Fruit fly (Drosophila melanogaster) whole organism, embryonic: Measurements from ENCODE around the gene DNaseII.

Experiments used
- Adf1 ChIP-seq: fragments of 200-800 bp; sonication (Bioruptor generic); IDR thresholded peaks from 2 replicates; pipeline ENCODE4 v1.3.6; 2022; ENCODE audit warnings: missing biosample characterization, missing genetic modification characterization
- Atf3 ChIP-seq: fragments of 200-800 bp; sonication (Bioruptor generic); optimal IDR thresholded peaks from 3 replicates; lab custom pipeline; 2016; ENCODE audit warnings: missing biosample characterization, missing genetic modification characterization
- Blimp-1 ChIP-seq: fragments of 200-800 bp; sonication (Bioruptor generic); optimal IDR thresholded peaks from 3 replicates; lab custom pipeline; 2018; ENCODE audit warnings: missing biosample characterization, missing genetic modification characterization, mild to moderate bottlenecking, moderate library complexity, missing genetic modification reagents
- CG10267 ChIP-seq: fragments of 200-800 bp; sonication (Bioruptor generic); optimal IDR thresholded peaks from 2 replicates; lab custom pipeline; 2018; ENCODE audit warnings: missing biosample characterization, mild to moderate bottlenecking, missing genetic modification characterization, moderate library complexity
- CG10366 ChIP-seq: fragments of 200-800 bp; sonication (Bioruptor generic); IDR thresholded peaks from 2 replicates; pipeline ENCODE4 v1.3.6; 2022; ENCODE audit warnings: missing biosample characterization, missing genetic modification characterization
- CG10543 ChIP-seq: fragments of 200-800 bp; sonication (Bioruptor generic); optimal IDR thresholded peaks from 3 replicates; lab custom pipeline; 2017; ENCODE audit warnings: missing biosample characterization, mild to moderate bottlenecking, missing genetic modification characterization, moderate library complexity
- CG10959 ChIP-seq: fragments of 200-800 bp; sonication (Bioruptor generic); IDR thresholded peaks from 2 replicates; pipeline ENCODE4 v1.3.6; 2022; ENCODE audit warnings: missing biosample characterization, missing genetic modification characterization
- CG11085 ChIP-seq: fragments of 200-800 bp; sonication (Bioruptor generic); IDR thresholded peaks from 2 replicates; pipeline ENCODE4 v1.3.6; 2022; ENCODE audit warnings: missing biosample characterization, missing genetic modification characterization
- CG11398 ChIP-seq: fragments of 200-800 bp; sonication (Bioruptor generic); optimal IDR thresholded peaks from 2 replicates; lab custom pipeline; 2016; ENCODE audit warnings: missing biosample characterization, missing genetic modification characterization
- CG11456 ChIP-seq: fragments of 200-800 bp; sonication (Bioruptor generic); IDR thresholded peaks from 3 replicates; pipeline ENCODE4 v1.3.6; 2022; ENCODE audit warnings: missing biosample characterization, missing genetic modification characterization
- CG11560 ChIP-seq: fragments of 200-800 bp; sonication (Bioruptor generic); IDR thresholded peaks from 3 replicates; pipeline ENCODE4 v1.3.6; 2022; ENCODE audit warnings: missing biosample characterization, missing genetic modification characterization
- CG12219 ChIP-seq: fragments of 200-800 bp; sonication (Bioruptor generic); optimal IDR thresholded peaks from 3 replicates; lab custom pipeline; 2018; ENCODE audit warnings: missing biosample characterization, mild to moderate bottlenecking, missing genetic modification characterization
- CG17912 ChIP-seq: fragments of 200-800 bp; sonication (Bioruptor generic); optimal IDR thresholded peaks from 2 replicates; lab custom pipeline; 2018; ENCODE audit warnings: missing biosample characterization, mild to moderate bottlenecking, missing genetic modification characterization
- CG18476 ChIP-seq: fragments of 200-800 bp; sonication (Bioruptor generic); optimal IDR thresholded peaks from 2 replicates; lab custom pipeline; 2016; ENCODE audit warnings: missing biosample characterization, mild to moderate bottlenecking, missing genetic modification characterization
- CG4730 ChIP-seq: fragments of 200-800 bp; sonication (Bioruptor generic); IDR thresholded peaks from 2 replicates; pipeline ENCODE4 v1.3.6; 2022; ENCODE audit warnings: missing biosample characterization, missing genetic modification characterization
- CG6254 ChIP-seq: fragments of 200-800 bp; sonication (Bioruptor generic); optimal IDR thresholded peaks from 3 replicates; lab custom pipeline; 2017; ENCODE audit warnings: mild to moderate bottlenecking, missing biosample characterization, missing genetic modification reagents, missing genetic modification characterization
- CG6683 ChIP-seq: fragments of 200-800 bp; sonication (Bioruptor generic); optimal IDR thresholded peaks from 2 replicates; lab custom pipeline; 2017; ENCODE audit warnings: missing biosample characterization, mild to moderate bottlenecking, missing genetic modification characterization, missing genetic modification reagents
- CG6765 ChIP-seq: fragments of 200-800 bp; sonication (Bioruptor generic); optimal IDR thresholded peaks from 3 replicates; lab custom pipeline; 2017; ENCODE audit warnings: missing biosample characterization, mild to moderate bottlenecking, missing genetic modification characterization
- CG7556 ChIP-seq: fragments of 200-800 bp; sonication (Bioruptor generic); optimal IDR thresholded peaks from 2 replicates; lab custom pipeline; 2017; ENCODE audit warnings: missing biosample characterization, mild to moderate bottlenecking, missing genetic modification characterization
- CG7745 ChIP-seq: fragments of 200-800 bp; sonication (Bioruptor generic); optimal IDR thresholded peaks from 2 replicates; lab custom pipeline; 2018; ENCODE audit warnings: missing biosample characterization, mild to moderate bottlenecking, missing genetic modification characterization, moderate library complexity
- CG8478 ChIP-seq: fragments of >200 bp; optimal IDR thresholded peaks from 2 replicates; lab custom pipeline; 2018
- CG9215 ChIP-seq: fragments of 200-800 bp; sonication (Bioruptor generic); IDR thresholded peaks from 2 replicates; pipeline ENCODE4 v1.3.6; 2022; ENCODE audit warnings: missing biosample characterization, missing genetic modification characterization
- Dref ChIP-seq: fragments of 200-800 bp; sonication (Bioruptor generic); IDR thresholded peaks from 2 replicates; pipeline ENCODE4 v1.3.6; 2022; ENCODE audit warnings: missing biosample characterization, missing genetic modification characterization
- Drgx ChIP-seq: fragments of 200-800 bp; sonication (Bioruptor generic); IDR thresholded peaks from 2 replicates; pipeline ENCODE4 v1.3.6; 2022; ENCODE audit warnings: missing biosample characterization, missing genetic modification characterization
- ERR ChIP-seq: fragments of 200-800 bp; sonication (Bioruptor generic); optimal IDR thresholded peaks from 2 replicates; lab custom pipeline; 2016; ENCODE audit warnings: missing biosample characterization, missing genetic modification characterization
- Fer1 ChIP-seq: fragments of 200-800 bp; sonication (Bioruptor generic); optimal IDR thresholded peaks from 2 replicates; lab custom pipeline; 2017; ENCODE audit warnings: missing biosample characterization, mild to moderate bottlenecking, missing genetic modification characterization
- HLH4C ChIP-seq: fragments of 200-800 bp; sonication (Bioruptor generic); IDR thresholded peaks from 3 replicates; pipeline ENCODE4 v1.3.6; 2022; ENCODE audit warnings: missing biosample characterization, missing genetic modification characterization; ENCODE audit not compliant: partially characterized antibody
- Lim3 ChIP-seq: fragments of 200-800 bp; sonication (Bioruptor generic); IDR thresholded peaks from 2 replicates; pipeline ENCODE4 v1.3.6; 2022; ENCODE audit warnings: missing biosample characterization, missing genetic modification characterization
- Mrtf ChIP-seq: fragments of 200-800 bp; sonication (Bioruptor generic); IDR thresholded peaks from 3 replicates; pipeline ENCODE4 v1.3.6; 2022; ENCODE audit warnings: missing biosample characterization, missing genetic modification characterization
- NC2α ChIP-seq: fragments of 200-800 bp; sonication (Bioruptor generic); optimal IDR thresholded peaks from 2 replicates; lab custom pipeline; 2016; ENCODE audit warnings: missing biosample characterization, missing genetic modification characterization
- Taf1 ChIP-seq: fragments of 200-800 bp; sonication (Bioruptor generic); IDR thresholded peaks from 2 replicates; pipeline ENCODE4 v1.3.6; 2022; ENCODE audit warnings: missing biosample characterization, missing genetic modification characterization
- Trl ChIP-seq, 3 experiments: fragments of >200 bp in 2 of 3; fragments of 200-800 bp in 1 of 3; sonication (Bioruptor generic) in 1 of 3; optimal IDR thresholded peaks; 2 replicates in 1 of 3; 3 replicates in 2 of 3; lab custom pipeline; 2016 to 2017; ENCODE audit warnings: missing biosample characterization in 1 of 3, missing genetic modification characterization in 1 of 3
- YL-1 ChIP-seq: fragments of 200-800 bp; sonication (Bioruptor generic); optimal IDR thresholded peaks from 3 replicates; lab custom pipeline; 2017; ENCODE audit warnings: missing biosample characterization, mild to moderate bottlenecking, missing genetic modification characterization
- ac ChIP-seq: fragments of 200-800 bp; sonication (Bioruptor generic); optimal IDR thresholded peaks from 3 replicates; lab custom pipeline; 2017; ENCODE audit warnings: missing biosample characterization, mild to moderate bottlenecking, missing genetic modification characterization
- caup ChIP-seq: fragments of 200-800 bp; sonication (Bioruptor generic); optimal IDR thresholded peaks from 3 replicates; lab custom pipeline; 2017; ENCODE audit warnings: missing biosample characterization, mild to moderate bottlenecking, missing genetic modification characterization, moderate library complexity; ENCODE audit not compliant: severe bottlenecking
- cg ChIP-seq: fragments of 200-800 bp; sonication (Bioruptor generic); optimal IDR thresholded peaks from 3 replicates; lab custom pipeline; 2019; ENCODE audit warnings: missing biosample characterization, mild to moderate bottlenecking, missing genetic modification characterization, moderate library complexity
- chm ChIP-seq: fragments of 200-800 bp; sonication (Bioruptor generic); IDR thresholded peaks from 2 replicates; pipeline ENCODE4 v1.3.6; 2022; ENCODE audit warnings: missing biosample characterization, missing genetic modification characterization
- ewg ChIP-seq: fragments of 200-800 bp; sonication (Bioruptor generic); optimal IDR thresholded peaks from 3 replicates; lab custom pipeline; 2017; ENCODE audit warnings: mild to moderate bottlenecking, missing biosample characterization, missing genetic modification reagents, missing genetic modification characterization
- eyg ChIP-seq: fragments of 200-800 bp; sonication (Bioruptor generic); optimal IDR thresholded peaks from 3 replicates; lab custom pipeline; 2016; ENCODE audit warnings: missing biosample characterization, missing genetic modification characterization
- gro ChIP-seq: fragments of 200-800 bp; sonication (Bioruptor generic); optimal IDR thresholded peaks from 2 replicates; lab custom pipeline; 2016; ENCODE audit warnings: missing biosample characterization, missing genetic modification characterization
- gsb ChIP-seq: fragments of 200-800 bp; sonication (Bioruptor generic); IDR thresholded peaks from 2 replicates; pipeline ENCODE4 v1.3.6; 2022; ENCODE audit warnings: missing biosample characterization, missing genetic modification characterization
- ken ChIP-seq: fragments of 200-800 bp; sonication (Bioruptor generic); IDR thresholded peaks from 3 replicates; pipeline ENCODE4 v1.3.6; 2022; ENCODE audit warnings: missing biosample characterization, missing genetic modification characterization
- maf-S ChIP-seq: fragments of 200-800 bp; sonication (Bioruptor generic); optimal IDR thresholded peaks from 2 replicates; lab custom pipeline; 2016; ENCODE audit warnings: missing biosample characterization, missing genetic modification characterization
- nom ChIP-seq: fragments of 200-800 bp; sonication (Bioruptor generic); optimal IDR thresholded peaks from 2 replicates; lab custom pipeline; 2017; ENCODE audit warnings: missing biosample characterization, missing genetic modification characterization, mild to moderate bottlenecking, moderate library complexity, missing genetic modification reagents
- ro ChIP-seq: fragments of 200-800 bp; sonication (Bioruptor generic); IDR thresholded peaks from 2 replicates; pipeline ENCODE4 v1.3.6; 2022; ENCODE audit warnings: missing biosample characterization, missing genetic modification characterization
- sens ChIP-seq: fragments of 200-800 bp; sonication (Bioruptor generic); peaks from one replicate; lab custom pipeline; 2016; ENCODE audit warnings: missing biosample characterization, missing genetic modification characterization
- sens-2 ChIP-seq: fragments of 200-800 bp; sonication (Bioruptor generic); IDR thresholded peaks from 2 replicates; pipeline ENCODE4 v1.3.6; 2022; ENCODE audit warnings: missing biosample characterization, missing genetic modification characterization
- seq ChIP-seq: fragments of 200-800 bp; sonication (Bioruptor generic); IDR thresholded peaks from 2 replicates; pipeline ENCODE4 v1.3.6; 2022; ENCODE audit warnings: missing biosample characterization, missing genetic modification characterization
- trem ChIP-seq: fragments of 200-800 bp; optimal IDR thresholded peaks from 3 replicates; lab custom pipeline; 2019; ENCODE audit warnings: missing biosample characterization, mild to moderate bottlenecking, missing genetic modification characterization, moderate library complexity
- wor ChIP-seq: fragments of 200-800 bp; sonication (Bioruptor generic); IDR thresholded peaks from 2 replicates; pipeline ENCODE4 v1.3.6; 2022; ENCODE audit warnings: missing biosample characterization, missing genetic modification characterization

The DNaseII gene

DNA sequence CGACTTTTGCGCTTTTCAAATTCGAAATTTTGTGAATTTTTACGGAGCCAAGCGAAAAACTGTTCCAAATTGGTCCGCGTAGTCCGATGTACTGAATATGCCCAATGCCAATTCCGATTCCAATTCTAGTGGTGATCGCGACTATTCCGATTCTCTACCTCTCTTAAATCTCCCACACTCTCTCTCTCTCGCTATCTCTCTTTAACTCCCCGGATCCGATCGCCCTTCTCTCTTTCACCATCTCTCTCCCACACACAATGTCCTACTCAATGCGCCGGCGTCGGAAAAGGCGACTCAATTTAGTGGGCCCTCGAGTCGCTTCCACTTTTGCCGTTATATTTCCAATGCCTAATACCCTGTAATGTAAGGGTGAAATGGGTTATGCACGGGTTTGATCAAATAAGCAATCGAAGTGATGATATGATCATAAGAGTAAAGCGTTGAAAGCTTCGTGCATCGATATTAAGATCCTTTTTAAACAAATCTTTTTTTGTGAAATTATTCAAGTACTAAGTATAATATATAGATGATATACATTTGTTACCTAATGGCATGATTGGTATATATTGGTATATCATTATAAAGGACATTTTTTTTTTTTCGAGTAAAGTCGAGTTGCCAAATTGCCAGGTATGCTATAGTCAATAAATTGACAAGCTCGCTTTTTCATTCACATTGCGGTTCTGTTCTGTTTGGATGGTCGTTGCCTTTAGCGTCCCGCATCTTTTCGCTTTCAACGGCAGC is 30.3 kb downstream of the DNaseII start (continued):
- TF ChIP-seq Adf1 (GFP tag; lab: Robert Waterston, UW) (no peak), ERR (GFP tag; lab: Kevin White, UChicago) (no peak), eyg (no peak), YL-1 (GFP tag; lab: Kevin White, UChicago) (no peak), ro (no peak), CG11456 (GFP tag; lab: Robert Waterston, UW) (no peak), CG12219 (GFP tag; lab: Kevin White, UChicago) (peak; percentile 29), Taf1 (GFP tag; lab: Robert Waterston, UW) (no peak), Drgx (GFP tag; lab: Robert Waterston, UW) (peak; percentile 34; the same call in 1 of the 2 replicates), Dref (GFP tag; lab: Robert Waterston, UW) (no peak), nom (GFP tag; lab: Kevin White, UChicago) (no peak), CG6683 (GFP tag; lab: Kevin White, UChicago) (no peak), sens (GFP tag; lab: Kevin White, UChicago) (peak; percentile 96), ac (peak; percentile 61), CG18476 (GFP tag; lab: Kevin White, UChicago) (peak; percentile 40), gro (no peak), caup (no peak), HLH4C (GFP tag; lab: Robert Waterston, UW) (no peak), CG10366 (peak; percentile 37; the same call in 1 of the 2 replicates), CG11560 (tag; lab: Robert Waterston, UW) (0 out of 3 replicates have a peak, but pooled peaks have one; percentile 32), ken (no peak), Trl (optimal IDR thresholded peaks at IDR 0.05; lab: Kevin White, UChicago) (peak; percentile 59 to 80), Trl (GFP tag; optimal IDR thresholded peaks at IDR 0.05; lab: Kevin White, UChicago) (peak; percentile 16), CG10267 (tag; lab: Kevin White, UChicago) (peak; percentile 74), ewg (GFP tag; lab: Kevin White, UChicago) (peak; percentile 59), CG7745 (peak; percentile 77), chm (GFP tag; lab: Robert Waterston, UW) (no peak), CG6254 (GFP tag; lab: Kevin White, UChicago) (peak; percentile 45), CG10543 (peak; percentile 44), CG7556 (GFP tag; lab: Kevin White, UChicago) (peak; percentile 84), seq (GFP tag; lab: Robert Waterston, UW) (peak; percentile 25; the same call in 1 of the 2 replicates), sens-2 (GFP tag; lab: Robert Waterston, UW) (no peak), Atf3 (no peak), Blimp-1 (GFP tag; lab: Kevin White, UChicago) (peak; percentile 67), CG8478 (lab: Kevin White, UChicago) (no peak), maf-S (GFP tag; lab: Kevin White, UChicago) (no peak), CG11398 (GFP tag; lab: Kevin White, UChicago) (peak; percentile 7), cg (no peak), wor (peak; percentile 56), Lim3 (GFP tag; lab: Robert Waterston, UW) (no peak), CG17912 (GFP tag; lab: Kevin White, UChicago) (no peak), NC2α (GFP tag; lab: Kevin White, UChicago) (no peak), CG11085 (no peak; the same call in 1 of the 2 replicates), trem (peak; percentile 34), CG10959 (GFP tag; lab: Robert Waterston, UW) (peak; percentile 47; the same call in 1 of the 2 replicates), gsb (no peak), CG4730 (no peak), Fer1 (no peak), CG9215 (GFP tag; lab: Robert Waterston, UW) (0 out of 2 replicates have a peak, but pooled peaks have one; percentile 15), Mrtf (GFP tag; lab: Robert Waterston, UW) (no peak), CG6765 (GFP tag; lab: Kevin White, UChicago) (peak; percentile 2)
